Fruit fly (Drosophila melanogaster): ENCODE measurements around the gene CG43740.
A peak's percentile ranks its signal among the peaks of the same experiment; 100 is the strongest.

DNA sequence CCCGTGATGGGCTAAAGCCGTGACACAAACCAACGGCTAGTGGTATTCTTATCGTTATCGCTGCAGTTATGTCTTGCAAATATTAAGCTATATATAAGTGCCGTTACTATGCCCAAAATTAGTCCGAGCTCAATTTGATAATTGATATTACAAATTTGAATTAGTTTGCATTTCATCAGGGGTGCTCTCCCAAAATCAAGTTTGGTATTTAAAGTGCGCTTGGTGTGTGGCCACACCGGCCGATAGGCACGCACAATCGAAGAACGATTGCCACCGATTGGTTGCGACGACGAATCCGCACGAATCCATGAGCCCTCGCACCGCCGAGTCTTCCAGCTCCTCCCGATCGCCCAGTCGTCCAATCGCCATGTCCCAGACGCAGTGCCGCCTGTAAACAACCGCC lies 34.4 kb downstream of the CG43740 start, which contains the start of gene CG17841:
- TF ChIP-seq Oli (tag; optimal IDR thresholded peaks at IDR 0.05) (no peak), Ravus (GFP tag; IDR thresholded peaks at IDR 0.05) (no peak), CG1647 (GFP tag; optimal IDR thresholded peaks at IDR 0.05) (no peak), CG15601 (tag; optimal IDR thresholded peaks at IDR 0.05) (peak; percentile 23), usp (GFP tag; optimal IDR thresholded peaks at IDR 0.05) (no peak), scrt (GFP tag; optimal IDR thresholded peaks at IDR 0.05) (peak; percentile 70), CG18619 (GFP tag; optimal IDR thresholded peaks at IDR 0.05) (no peak)

Measured in whole organism, embryonic.